Worm (Caenorhabditis elegans) whole organism, midembryonic: ENCODE measurements around the gene cyp-33A1.

ENCODE experiments used
- flt-1 ChIP-seq: fragments of 200-800 bp; sonication (Bioruptor generic); IDR thresholded peaks from 2 replicates; pipeline ENCODE4 v1.3.6; 2022; ENCODE audit warnings: missing genetic modification characterization, missing compliant biosample characterization
- klf-2 ChIP-seq: fragments of 200-800 bp; sonication (Bioruptor generic); conservative IDR thresholded peaks from 2 replicates; pipeline ENCODE4 v1.3.6; 2022; ENCODE audit warnings: missing genetic modification reagents, missing genetic modification characterization, missing compliant biosample characterization
- med-1 ChIP-seq: sonication (generic microtip); optimal IDR thresholded peaks from 2 replicates; lab custom pipeline; 2017; ENCODE audit warnings: missing genetic modification characterization, mild to moderate bottlenecking, missing compliant biosample characterization, antibody characterized with exemption, missing genetic modification reagents; ENCODE audit not compliant: insufficient read depth
- ref-1 ChIP-seq: fragments of 200-800 bp; sonication (Bioruptor generic); conservative IDR thresholded peaks from 2 replicates; pipeline ENCODE4 v1.3.6; 2022; ENCODE audit warnings: missing genetic modification reagents, missing genetic modification characterization, missing compliant biosample characterization
- ztf-23 ChIP-seq: fragments of 200-800 bp; sonication (Bioruptor generic); IDR thresholded peaks from 2 replicates; pipeline ENCODE4 v1.3.6; 2022; ENCODE audit warnings: missing genetic modification reagents, missing genetic modification characterization, missing compliant biosample characterization
- ztf-29 ChIP-seq: fragments of 200-800 bp; sonication (Bioruptor generic); IDR thresholded peaks from 2 replicates; pipeline ENCODE4 v1.3.6; 2022; ENCODE audit warnings: missing genetic modification reagents, missing genetic modification characterization, missing compliant biosample characterization

DNA sequence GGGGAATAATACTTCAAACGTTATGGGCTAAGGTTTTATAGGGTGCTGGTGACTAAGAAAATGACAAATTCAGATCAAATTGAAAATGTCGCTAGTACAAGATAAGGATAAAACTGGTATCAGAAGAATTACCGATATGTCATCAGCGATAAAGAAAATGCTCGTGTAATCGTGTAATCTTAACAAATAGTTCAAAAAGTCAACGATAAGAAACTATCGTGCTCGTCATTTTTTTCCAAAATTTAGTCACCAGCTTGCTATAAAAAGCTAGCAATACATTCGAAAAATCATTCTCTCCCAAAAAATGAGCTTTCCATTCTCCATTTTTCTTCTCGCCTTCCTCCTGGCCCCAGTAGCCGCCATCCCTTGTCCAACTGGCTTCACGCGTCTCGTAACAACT is 43.5 kb downstream of the cyp-33A1 start, which contains the start of gene clec-45:
- TF ChIP-seq ztf-29 (GFP tag; lab: Robert Waterston, UW) (no peak), ref-1 (GFP tag; lab: Robert Waterston, UW) (no peak), klf-2 (no peak), med-1 (GFP tag; lab: Kevin White, UChicago) (no peak), flt-1 (no peak), ztf-23 (no peak)
